Worm (Caenorhabditis elegans) whole organism, mixed stage, embryonic: ENCODE results near the gene F22H10.1.

Source experiments
- bed-3 ChIP-seq: fragments of 200-800 bp; sonication (Bioruptor generic); optimal IDR thresholded peaks from 3 replicates; lab custom pipeline; 2018; ENCODE audit warnings: mild to moderate bottlenecking, missing genetic modification characterization, moderate library complexity, missing compliant biosample characterization
- blmp-1 ChIP-seq: fragments of 150-350 bp; optimal IDR thresholded peaks from 2 replicates; lab custom pipeline; 2014; ENCODE audit warnings: missing biosample characterization, missing genetic modification characterization
- ceh-39 ChIP-seq: fragments of 150-350 bp; optimal IDR thresholded peaks from 2 replicates; lab custom pipeline; 2014; ENCODE audit warnings: missing biosample characterization, missing genetic modification characterization
- ceh-83 ChIP-seq: fragments of 200-800 bp; sonication (Bioruptor generic); optimal IDR thresholded peaks from 2 replicates; lab custom pipeline; 2018; ENCODE audit warnings: mild to moderate bottlenecking, missing genetic modification characterization, missing compliant biosample characterization
- ces-1 ChIP-seq: fragments of 150-350 bp; optimal IDR thresholded peaks from 2 replicates; lab custom pipeline; 2014; ENCODE audit warnings: missing biosample characterization, missing genetic modification reagents, missing genetic modification characterization
- cnd-1 ChIP-seq: fragments of 200-800 bp; sonication (Bioruptor generic); optimal IDR thresholded peaks from 2 replicates; lab custom pipeline; 2018; ENCODE audit warnings: mild to moderate bottlenecking, missing genetic modification characterization, missing compliant biosample characterization
- drap-1 ChIP-seq: fragments of 200-800 bp; sonication (Bioruptor generic); optimal IDR thresholded peaks from 3 replicates; lab custom pipeline; 2018; ENCODE audit warnings: mild to moderate bottlenecking, missing genetic modification characterization, missing compliant biosample characterization
- elt-1 ChIP-seq: sonication (generic microtip); optimal IDR thresholded peaks from 2 replicates; lab custom pipeline; 2017; ENCODE audit warnings: missing genetic modification characterization, mild to moderate bottlenecking, missing compliant biosample characterization, antibody characterized with exemption, moderate library complexity, borderline replicate concordance; ENCODE audit not compliant: insufficient read depth
- elt-3 ChIP-seq: fragments of 150-350 bp; optimal IDR thresholded peaks from 2 replicates; lab custom pipeline; 2014; ENCODE audit warnings: missing biosample characterization, missing genetic modification characterization
- flh-1 ChIP-seq: fragments of 200-800 bp; sonication (Bioruptor generic); optimal IDR thresholded peaks from 2 replicates; lab custom pipeline; 2018; ENCODE audit warnings: mild to moderate bottlenecking, missing genetic modification characterization, moderate library complexity, missing compliant biosample characterization
- ham-2 ChIP-seq: fragments of 200-800 bp; sonication (Bioruptor generic); optimal IDR thresholded peaks from 2 replicates; lab custom pipeline; 2018; ENCODE audit warnings: mild to moderate bottlenecking, missing genetic modification characterization, missing compliant biosample characterization
- hlh-1 ChIP-seq: fragments of 150-350 bp; optimal IDR thresholded peaks from 2 replicates; lab custom pipeline; 2014; ENCODE audit warnings: missing biosample characterization, missing genetic modification reagents, missing genetic modification characterization
- lin-32 ChIP-seq: fragments of 200-800 bp; sonication (Bioruptor generic); optimal IDR thresholded peaks from 2 replicates; lab custom pipeline; 2018; ENCODE audit warnings: mild to moderate bottlenecking, missing genetic modification characterization, missing compliant biosample characterization
- lsy-2 ChIP-seq: fragments of 150-350 bp; optimal IDR thresholded peaks from 2 replicates; lab custom pipeline; 2014; ENCODE audit warnings: missing biosample characterization, missing genetic modification characterization
- mab-5 ChIP-seq: fragments of 150-350 bp; optimal IDR thresholded peaks from 2 replicates; lab custom pipeline; 2014; ENCODE audit warnings: missing biosample characterization, missing genetic modification characterization
- mep-1 ChIP-seq: fragments of 150-350 bp; optimal IDR thresholded peaks from 2 replicates; lab custom pipeline; 2017; ENCODE audit warnings: missing biosample characterization, missing genetic modification reagents, missing genetic modification characterization, inconsistent platforms
- nhr-12 ChIP-seq: fragments of 150-350 bp; optimal IDR thresholded peaks from 2 replicates; lab custom pipeline; 2014; ENCODE audit warnings: missing biosample characterization, missing genetic modification characterization
- nhr-237 ChIP-seq: fragments of 150-350 bp; optimal IDR thresholded peaks from 2 replicates; lab custom pipeline; 2014; ENCODE audit warnings: missing biosample characterization, missing genetic modification characterization
- nhr-28 ChIP-seq: fragments of 150-350 bp; optimal IDR thresholded peaks from 2 replicates; lab custom pipeline; 2014; ENCODE audit warnings: missing biosample characterization, missing genetic modification characterization
- nhr-76 ChIP-seq: sonication (generic microtip); optimal IDR thresholded peaks from 2 replicates; lab custom pipeline; 2017; ENCODE audit warnings: missing biosample characterization, missing genetic modification characterization
- pha-4 ChIP-seq: fragments of 150-350 bp; optimal IDR thresholded peaks from 2 replicates; lab custom pipeline; 2018; ENCODE audit warnings: missing biosample characterization, missing genetic modification reagents, missing genetic modification characterization
- sem-2 ChIP-seq: fragments of 200-800 bp; sonication (Bioruptor generic); optimal IDR thresholded peaks from 2 replicates; lab custom pipeline; 2018; ENCODE audit warnings: mild to moderate bottlenecking, missing genetic modification characterization, missing compliant biosample characterization
- snpc-4 ChIP-seq: fragments of 150-350 bp; optimal IDR thresholded peaks from 2 replicates; lab custom pipeline; 2014; ENCODE audit warnings: missing biosample characterization, missing genetic modification characterization
- sptf-1 ChIP-seq: sonication (generic microtip); optimal IDR thresholded peaks from 2 replicates; lab custom pipeline; 2017; ENCODE audit warnings: mild to moderate bottlenecking, missing genetic modification characterization, moderate library complexity, missing compliant biosample characterization
- tbx-8 ChIP-seq: fragments of 200-800 bp; sonication (Bioruptor generic); optimal IDR thresholded peaks from 2 replicates; lab custom pipeline; 2018; ENCODE audit warnings: mild to moderate bottlenecking, missing genetic modification characterization, moderate library complexity, missing compliant biosample characterization
- unc-120 ChIP-seq: sonication (generic microtip); optimal IDR thresholded peaks from 2 replicates; lab custom pipeline; 2017; ENCODE audit warnings: missing genetic modification characterization, missing compliant biosample characterization; ENCODE audit not compliant: poor library complexity, severe bottlenecking
- unc-39 ChIP-seq: fragments of 150-350 bp; optimal IDR thresholded peaks from 2 replicates; lab custom pipeline; 2014; ENCODE audit warnings: missing biosample characterization, missing genetic modification characterization
- unc-62 ChIP-seq: fragments of 150-350 bp; optimal IDR thresholded peaks from 2 replicates; lab custom pipeline; 2014; ENCODE audit warnings: missing biosample characterization, missing genetic modification reagents, missing genetic modification characterization
- zip-8 ChIP-seq: fragments of 150-350 bp; optimal IDR thresholded peaks from 2 replicates; lab custom pipeline; 2014; ENCODE audit warnings: missing biosample characterization, missing genetic modification characterization
- ztf-11 ChIP-seq: fragments of 150-350 bp; optimal IDR thresholded peaks from 2 replicates; lab custom pipeline; 2014; ENCODE audit warnings: missing biosample characterization, missing genetic modification characterization

The F22H10.1 gene

ce11 chrX:16704086-16704485 is 1.8 kb downstream of the F22H10.1 start:
- no peak for TF ChIP-seq mep-1 (tag; lab: Kevin White, UChicago)
- peak; percentile 26 for TF ChIP-seq unc-62 (GFP tag; lab: Kevin White, UChicago)
- no peak for TF ChIP-seq flh-1 (GFP tag; lab: Kevin White, UChicago)
- TF ChIP-seq ces-1 = peak; percentile 45
- TF ChIP-seq elt-3 (tag; lab: Kevin White, UChicago) = no peak
- no peak for TF ChIP-seq ztf-11 (tag; lab: Kevin White, UChicago)
- TF ChIP-seq pha-4 (tag; lab: Kevin White, UChicago) = peak; percentile 63
- TF ChIP-seq nhr-237 = no peak
- no peak for TF ChIP-seq lin-32 (GFP tag; lab: Kevin White, UChicago)
- no peak for TF ChIP-seq mab-5 (tag; lab: Kevin White, UChicago)

- TF ChIP-seq lsy-2 (tag; lab: Kevin White, UChicago) (no peak), ceh-83 (GFP tag; lab: Kevin White, UChicago) (no peak), bed-3 (GFP tag; lab: Kevin White, UChicago) (no peak), lin-32 (GFP tag; lab: Kevin White, UChicago) (no peak), drap-1 (no peak), hlh-1 (tag; lab: Kevin White, UChicago) (no peak), mep-1 (tag; lab: Kevin White, UChicago) (no peak), ztf-11 (tag; lab: Kevin White, UChicago) (no peak), ham-2 (no peak), nhr-28 (tag; lab: Kevin White, UChicago) (no peak), cnd-1 (no peak), snpc-4 (no peak), nhr-12 (no peak), unc-39 (tag; lab: Kevin White, UChicago) (no peak), elt-1 (tag; lab: Kevin White, UChicago) (no peak), sptf-1 (tag; lab: Kevin White, UChicago) (no peak), sem-2 (GFP tag; lab: Kevin White, UChicago) (no peak), unc-120 (tag; lab: Kevin White, UChicago) (no peak), unc-62 (GFP tag; lab: Kevin White, UChicago) (no peak), zip-8 (tag; lab: Kevin White, UChicago) (no peak)
Observed at ce11 chrX:16705607-16706006, 3.4 kb downstream of the F22H10.1 start.

ce11 chrX:16711381-16711780 is 9.1 kb downstream of the F22H10.1 start, which contains the start of gene lgc-53:
TSS of gene lgc-53 (plus strand) at chrX:16711681.
- no peak for TF ChIP-seq pha-4 (tag; lab: Kevin White, UChicago)
- TF ChIP-seq zip-8 (tag; lab: Kevin White, UChicago) = no peak
- TF ChIP-seq sptf-1 (tag; lab: Kevin White, UChicago) = no peak
- no peak for TF ChIP-seq elt-3 (tag; lab: Kevin White, UChicago)
- TF ChIP-seq nhr-76 (tag; lab: Kevin White, UChicago) = no peak
- no peak for TF ChIP-seq cnd-1
- no peak for TF ChIP-seq mep-1 (tag; lab: Kevin White, UChicago)
- TF ChIP-seq bed-3 (GFP tag; lab: Kevin White, UChicago) = no peak
- no peak for TF ChIP-seq lin-32 (GFP tag; lab: Kevin White, UChicago)
- no peak for TF ChIP-seq lsy-2 (tag; lab: Kevin White, UChicago)

- TF ChIP-seq unc-39 (tag; lab: Kevin White, UChicago) (no peak), flh-1 (GFP tag; lab: Kevin White, UChicago) (no peak), sem-2 (GFP tag; lab: Kevin White, UChicago) (no peak), mep-1 (tag; lab: Kevin White, UChicago) (no peak), unc-120 (tag; lab: Kevin White, UChicago) (no peak), snpc-4 (no peak), elt-1 (tag; lab: Kevin White, UChicago) (no peak), tbx-8 (no peak), ztf-11 (tag; lab: Kevin White, UChicago) (no peak), ceh-39 (tag; lab: Kevin White, UChicago) (no peak), blmp-1 (tag; lab: Kevin White, UChicago) (no peak), hlh-1 (tag; lab: Kevin White, UChicago) (no peak), drap-1 (no peak), mab-5 (tag; lab: Kevin White, UChicago) (no peak), elt-3 (tag; lab: Kevin White, UChicago) (no peak), pha-4 (tag; lab: Kevin White, UChicago) (no peak)
Observed at ce11 chrX:16715938-16716337, 13.7 kb downstream of the F22H10.1 start.
